Fruit fly (Drosophila melanogaster): ENCODE data around the gene Mulk.
A peak's percentile ranks its signal among the peaks of the same experiment; 100 is the strongest.

The Mulk gene

dm6 chr2L:10238726-10239652 is 30.9 kb upstream of the Mulk start, which contains the start of gene me31B (continued):
- TF ChIP-seq CG14710 (tag; optimal IDR thresholded peaks at IDR 0.05) (peak; percentile 33), al (GFP tag; IDR thresholded peaks at IDR 0.05) (no peak), CG8359 (GFP tag; optimal IDR thresholded peaks at IDR 0.05; ENCODE audit: borderline replicate concordance) (peak; percentile 3)

DNA sequence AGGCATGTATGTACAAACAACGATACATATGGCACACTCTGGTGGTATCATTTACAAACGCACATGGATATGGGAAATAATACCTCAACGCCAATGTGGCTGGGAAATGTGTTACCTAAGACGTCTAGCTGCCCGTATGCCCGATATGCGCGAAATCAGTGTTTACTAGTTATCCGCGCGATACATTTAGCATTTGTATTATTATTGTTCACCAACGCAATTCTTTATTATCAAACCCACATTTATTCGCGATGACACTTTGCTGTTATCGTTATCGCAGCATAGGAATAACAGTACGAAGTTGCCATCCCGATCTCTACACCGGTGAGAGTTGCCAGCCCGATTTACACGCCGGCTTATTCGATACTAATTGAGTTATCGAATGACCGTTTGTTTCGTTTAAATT is 23.1 kb upstream of the Mulk start, which contains the start of gene chico:
Gene chico, minus strand, starts transcription at position 294 of the 406 bp plus-strand sequence.
- TF ChIP-seq Dbx (GFP tag; IDR thresholded peaks at IDR 0.05) (peak; percentile 22; the same call in 1 of the 3 replicates), bbx (GFP tag; IDR thresholded peaks at IDR 0.05; ENCODE audit: partially characterized antibody) (peak; percentile 74), cato (GFP tag; optimal IDR thresholded peaks at IDR 0.05; ENCODE audit: borderline replicate concordance) (no peak), phol (tag; optimal IDR thresholded peaks at IDR 0.05) (peak; percentile 43), CG8388 (GFP tag; optimal IDR thresholded peaks at IDR 0.05) (no peak), kni (GFP tag; optimal IDR thresholded peaks at IDR 0.05) (no peak), fd102C (GFP tag; optimal IDR thresholded peaks at IDR 0.05) (no peak), stwl (tag; optimal IDR thresholded peaks at IDR 0.05) (peak; percentile 97), CG14667 (GFP tag; IDR thresholded peaks at IDR 0.05) (no peak), Hmx (GFP tag; optimal IDR thresholded peaks at IDR 0.05) (no peak), CG16779 (GFP tag; IDR thresholded peaks at IDR 0.05) (no peak), Dref (GFP tag; IDR thresholded peaks at IDR 0.05) (peak; percentile 98), YL-1 (GFP tag; optimal IDR thresholded peaks at IDR 0.05) (peak; percentile 62), row (GFP tag; IDR thresholded peaks at IDR 0.05) (peak; percentile 49; the same call in 1 of the 3 replicates), CG14441 (GFP tag; IDR thresholded peaks at IDR 0.05) (no peak), Ets97D (GFP tag; optimal IDR thresholded peaks at IDR 0.05) (peak; percentile 83), CG7963 (GFP tag; IDR thresholded peaks at IDR 0.05; ENCODE audit: partially characterized antibody) (peak; percentile 26; the same call in 2 of the 3 replicates), Scr (GFP tag; IDR thresholded peaks at IDR 0.05; ENCODE audit: partially characterized antibody) (peak; percentile 63), ash1 (GFP tag; optimal IDR thresholded peaks at IDR 0.05) (no peak), CoRest (tag; optimal IDR thresholded peaks at IDR 0.05) (no peak), Tbp (GFP tag; optimal IDR thresholded peaks at IDR 0.05) (no peak), sd (tag; optimal IDR thresholded peaks at IDR 0.05) (peak; percentile 82), CG7987 (GFP tag; optimal IDR thresholded peaks at IDR 0.05) (peak; percentile 29), Dp (GFP tag; optimal IDR thresholded peaks at IDR 0.05) (peak; percentile 73), Myb (GFP tag; optimal IDR thresholded peaks at IDR 0.05) (peak; percentile 90), D19A (tag; optimal IDR thresholded peaks at IDR 0.05) (no peak), CG4360 (GFP tag; IDR thresholded peaks at IDR 0.05) (no peak), Med (GFP tag) (peak; percentile 83), Stat92E (GFP tag; optimal IDR thresholded peaks at IDR 0.05) (peak in 1 of 3 experiments; percentile 17), Sry-δ (GFP tag; optimal IDR thresholded peaks at IDR 0.05) (peak; percentile 93), da (GFP tag; optimal IDR thresholded peaks at IDR 0.05) (no peak), dm (GFP tag; optimal IDR thresholded peaks at IDR 0.05) (peak; percentile 48), zf30C (GFP tag; optimal IDR thresholded peaks at IDR 0.05) (no peak), CG9797 (GFP tag; optimal IDR thresholded peaks at IDR 0.05) (peak; percentile 53), Sin3A (optimal IDR thresholded peaks at IDR 0.05) (peak; percentile 17), sens-2 (GFP tag; IDR thresholded peaks at IDR 0.05) (no peak), Fer1 (GFP tag; optimal IDR thresholded peaks at IDR 0.05) (peak; percentile 27), pho (GFP tag; optimal IDR thresholded peaks at IDR 0.05) (no peak), CG18262 (tag; optimal IDR thresholded peaks at IDR 0.05) (no peak), CG30020 (tag; optimal IDR thresholded peaks at IDR 0.05) (peak; percentile 91), CG34224 (GFP tag; IDR thresholded peaks at IDR 0.05; ENCODE audit: partially characterized antibody) (peak; percentile 56), nerfin-2 (GFP tag; IDR thresholded peaks at IDR 0.05; ENCODE audit: partially characterized antibody) (peak; percentile 58; the same call in 1 of the 2 replicates), CG11695 (GFP tag; IDR thresholded peaks at IDR 0.05) (no peak)

Measured in whole organism, embryonic.